Worm (Caenorhabditis elegans): Measurements from ENCODE around the gene F13B12.1.
A peak's percentile ranks its signal among the peaks of the same experiment; 100 is the strongest.

The F13B12.1 gene

ce11 chrIV:10425129-10425528 lies 694 bp upstream of the F13B12.1 start:
- TF ChIP-seq nfya-1 (tag; optimal IDR thresholded peaks at IDR 0.05): peak; percentile 51
- no peak for TF ChIP-seq npax-4 (tag; optimal IDR thresholded peaks at IDR 0.05)
- peak; percentile 55 for TF ChIP-seq elt-2 (tag; optimal IDR thresholded peaks at IDR 0.05)

ce11 chrIV:10422230-10422629 lies 2.2 kb downstream of the F13B12.1 start:
- TF ChIP-seq pros-1 (tag; optimal IDR thresholded peaks at IDR 0.05) (no peak), ceh-18 (tag; optimal IDR thresholded peaks at IDR 0.05) (no peak), nfya-1 (tag; optimal IDR thresholded peaks at IDR 0.05) (peak; percentile 9), pqm-1 (tag; optimal IDR thresholded peaks at IDR 0.05) (no peak), nhr-11 (tag; optimal IDR thresholded peaks at IDR 0.05) (no peak), dve-1 (tag; optimal IDR thresholded peaks at IDR 0.05) (no peak), unc-86 (tag; optimal IDR thresholded peaks at IDR 0.05) (no peak), ceh-48 (tag; optimal IDR thresholded peaks at IDR 0.05) (no peak), rnt-1 (tag; optimal IDR thresholded peaks at IDR 0.05) (peak; percentile 12), T23F11.4 (GFP tag; optimal IDR thresholded peaks at IDR 0.05) (no peak), gmeb-2 (tag; optimal IDR thresholded peaks at IDR 0.05) (no peak), Y22D7AL.16 (tag; optimal IDR thresholded peaks at IDR 0.05) (no peak), ets-4 (tag; optimal IDR thresholded peaks at IDR 0.05) (no peak), ceh-9 (tag; optimal IDR thresholded peaks at IDR 0.05) (no peak)

- TF ChIP-seq pax-1 (tag; optimal IDR thresholded peaks at IDR 0.05): no peak
These were observed 3.2 kb downstream of the F13B12.1 start for ce11 chrIV:10421256-10421655.

- TF ChIP-seq ref-2 (tag; optimal IDR thresholded peaks at IDR 0.05) (no peak), unc-55 (GFP tag; optimal IDR thresholded peaks at IDR 0.05) (no peak), ceh-2 (tag; optimal IDR thresholded peaks at IDR 0.05) (no peak), ceh-19 (GFP tag; optimal IDR thresholded peaks at IDR 0.05) (no peak), ceh-6 (GFP tag; optimal IDR thresholded peaks at IDR 0.05) (no peak)
These were observed 4.0 kb downstream of the F13B12.1 start for ce11 chrIV:10420440-10420839.

- no peak for TF ChIP-seq odd-2 (tag; optimal IDR thresholded peaks at IDR 0.05)
- no peak for TF ChIP-seq hlh-15 (tag; optimal IDR thresholded peaks at IDR 0.05)
- TF ChIP-seq unc-55 (GFP tag; optimal IDR thresholded peaks at IDR 0.05): peak; percentile 84
- no peak for TF ChIP-seq ceh-2 (tag; optimal IDR thresholded peaks at IDR 0.05)
- no peak for TF ChIP-seq unc-3 (GFP tag; conservative IDR thresholded peaks at IDR 0.05)
- no peak for TF ChIP-seq unc-3 (tag; optimal IDR thresholded peaks at IDR 0.05)
These were observed 4.5 kb downstream of the F13B12.1 start for ce11 chrIV:10419896-10420295.

- TF ChIP-seq lin-11 (tag; optimal IDR thresholded peaks at IDR 0.05) (no peak), elt-2 (tag; optimal IDR thresholded peaks at IDR 0.05) (no peak), ceh-30 (tag; optimal IDR thresholded peaks at IDR 0.05) (no peak), sox-2 (GFP tag; IDR thresholded peaks at IDR 0.05) (no peak), ceh-34 (tag; optimal IDR thresholded peaks at IDR 0.05) (no peak), ceh-19 (GFP tag; optimal IDR thresholded peaks at IDR 0.05) (no peak), ceh-45 (GFP tag; IDR thresholded peaks at IDR 0.05) (no peak), mec-3 (tag; optimal IDR thresholded peaks at IDR 0.05; ENCODE audit: borderline replicate concordance) (no peak), ceh-2 (tag; optimal IDR thresholded peaks at IDR 0.05) (no peak), che-1 (tag; optimal IDR thresholded peaks at IDR 0.05) (no peak), ceh-22 (tag; optimal IDR thresholded peaks at IDR 0.05) (no peak), pag-3 (tag; optimal IDR thresholded peaks at IDR 0.05; ENCODE audit: borderline replicate concordance) (no peak), nhr-232 (tag; optimal IDR thresholded peaks at IDR 0.05) (no peak), ama-1 (optimal IDR thresholded peaks at IDR 0.05) (no peak), dmd-4 (tag; optimal IDR thresholded peaks at IDR 0.05; ENCODE audit: borderline replicate concordance) (no peak), rnt-1 (tag; optimal IDR thresholded peaks at IDR 0.05) (no peak), sdc-2 (tag; optimal IDR thresholded peaks at IDR 0.05) (no peak)
These were observed 6.7 kb downstream of the F13B12.1 start, which contains the start of gene F13B12.6 for ce11 chrIV:10417781-10418180. F13B12.6 (minus strand) TSS chrIV:10417881.
